Fruit fly (Drosophila melanogaster) whole organism, adult: Measurements from ENCODE around the gene CG8460.
A peak's percentile ranks its signal among the peaks of the same experiment; 100 is the strongest.

Experiments
- CG11617 ChIP-seq: fragments of 200-800 bp; sonication (Bioruptor generic); optimal IDR thresholded peaks from 2 replicates; lab custom pipeline; 2017; ENCODE audit warnings: mild to moderate bottlenecking, missing biosample characterization, missing genetic modification reagents, missing genetic modification characterization
- CG14711 ChIP-seq: fragments of 200-800 bp; sonication (Bioruptor generic); optimal IDR thresholded peaks from 2 replicates; lab custom pipeline; 2018; ENCODE audit warnings: missing biosample characterization, mild to moderate bottlenecking, missing genetic modification characterization, moderate library complexity
- Clk ChIP-seq: fragments of 200-800 bp; sonication (Bioruptor generic); optimal IDR thresholded peaks from 2 replicates; lab custom pipeline; 2017; ENCODE audit warnings: missing biosample characterization, missing genetic modification characterization
- bab1 ChIP-seq: fragments of 200-800 bp; sonication (Bioruptor generic); optimal IDR thresholded peaks from 3 replicates; lab custom pipeline; 2019; ENCODE audit warnings: missing biosample characterization, mild to moderate bottlenecking, missing genetic modification characterization, moderate library complexity
- kay ChIP-seq: fragments of 200-800 bp; sonication (Bioruptor generic); peaks from one replicate; lab custom pipeline; 2016; ENCODE audit warnings: missing biosample characterization, missing genetic modification characterization, borderline replicate concordance
- tj ChIP-seq: fragments of 200-800 bp; sonication (Bioruptor generic); optimal IDR thresholded peaks from 3 replicates; lab custom pipeline; 2017; ENCODE audit warnings: missing biosample characterization, mild to moderate bottlenecking, missing genetic modification characterization, moderate library complexity

DNA sequence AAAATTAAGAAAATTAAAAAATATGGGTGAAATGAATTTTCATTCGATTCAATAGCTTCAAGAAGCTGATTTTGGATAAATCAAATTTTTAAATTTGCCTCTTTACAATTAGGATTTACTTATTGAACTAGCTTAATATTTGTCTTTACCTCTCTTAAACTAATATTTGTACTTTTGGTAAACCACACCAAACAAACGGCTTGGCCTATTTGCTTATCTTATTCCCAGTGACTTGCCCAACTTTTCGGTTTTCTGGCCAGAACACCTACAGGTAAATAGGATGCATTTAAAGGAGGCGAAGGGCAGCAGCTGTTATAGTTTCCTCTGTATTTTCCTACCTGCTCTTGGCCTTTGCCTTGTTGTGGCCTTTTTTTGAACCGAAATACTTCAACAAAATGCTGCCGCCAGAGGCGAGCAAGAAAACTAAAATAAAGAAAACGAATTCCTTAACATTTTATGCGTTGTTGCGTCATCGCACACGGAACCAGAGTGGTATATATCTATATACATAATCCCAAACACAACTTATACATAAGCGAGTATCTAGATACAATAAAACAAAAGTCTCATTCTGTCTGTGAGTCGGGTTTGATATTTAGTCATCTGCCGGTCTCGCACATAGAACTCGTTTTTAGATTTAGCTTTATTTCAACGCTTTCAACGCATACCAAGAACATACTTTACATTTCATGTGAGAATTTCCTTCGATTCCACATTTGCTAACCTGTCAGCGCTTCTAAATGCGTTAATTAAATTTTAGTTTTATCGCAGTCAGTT is 31.0 kb upstream of the CG8460 start:
- TF ChIP-seq kay (GFP tag; lab: Kevin White, UChicago) (peak; percentile 19), CG11617 (GFP tag; lab: Kevin White, UChicago) (no peak), bab1 (GFP tag; lab: Kevin White, UChicago) (no peak), tj (GFP tag; lab: Kevin White, UChicago) (no peak), CG14711 (tag; lab: Kevin White, UChicago) (no peak), Clk (no peak)
